Fruit fly (Drosophila melanogaster): ENCODE results near the gene Alr.

Gene Alr

dm6 chrX:19704083-19704482, 44.0 kb upstream of the Alr start, which contains the start of the genes CG14230 and CG14232 (continued):
- TF ChIP-seq Doc3 (GFP tag; IDR thresholded peaks at IDR 0.05; ENCODE audit: partially characterized antibody) (no peak), CG8944 (GFP tag; optimal IDR thresholded peaks at IDR 0.05) (no peak), CG3726 (GFP tag; IDR thresholded peaks at IDR 0.05) (no peak), Max (GFP tag; optimal IDR thresholded peaks at IDR 0.05) (peak; percentile 37), CG13775 (GFP tag; optimal IDR thresholded peaks at IDR 0.05) (no peak), run (tag; optimal IDR thresholded peaks at IDR 0.05) (no peak), Six4 (GFP tag; optimal IDR thresholded peaks at IDR 0.05) (no peak), Atf3 (GFP tag; optimal IDR thresholded peaks at IDR 0.05) (no peak), CG9817 (tag; optimal IDR thresholded peaks at IDR 0.05) (no peak), Nf-YB (GFP tag; optimal IDR thresholded peaks at IDR 0.05) (no peak), cad (GFP tag; optimal IDR thresholded peaks at IDR 0.05) (no peak), Oaz (GFP tag; IDR thresholded peaks at IDR 0.05) (no peak), sens-2 (GFP tag; IDR thresholded peaks at IDR 0.05) (no peak), al (GFP tag; IDR thresholded peaks at IDR 0.05) (no peak), CG15696 (tag; optimal IDR thresholded peaks at IDR 0.05) (no peak), jigr1 (GFP tag; IDR thresholded peaks at IDR 0.05) (no peak), CG16863 (GFP tag; optimal IDR thresholded peaks at IDR 0.05) (no peak), MESR4 (GFP tag; optimal IDR thresholded peaks at IDR 0.05) (peak; percentile 73), sim (GFP tag; IDR thresholded peaks at IDR 0.05) (no peak), CG15514 (GFP tag; optimal IDR thresholded peaks at IDR 0.05) (peak; percentile 41), CG10543 (GFP tag; optimal IDR thresholded peaks at IDR 0.05) (no peak), inv (GFP tag; IDR thresholded peaks at IDR 0.05; ENCODE audit: partially characterized antibody) (no peak), CG2875 (GFP tag; optimal IDR thresholded peaks at IDR 0.05) (no peak), Dip2 (GFP tag; IDR thresholded peaks at IDR 0.05) (no peak), CG2120 (GFP tag; optimal IDR thresholded peaks at IDR 0.05) (peak; percentile 42), CG11456 (GFP tag; IDR thresholded peaks at IDR 0.05) (no peak), Opbp (GFP tag; IDR thresholded peaks at IDR 0.05; ENCODE audit: partially characterized antibody) (no peak), CG12155 (GFP tag; optimal IDR thresholded peaks at IDR 0.05) (no peak), lilli (GFP tag; optimal IDR thresholded peaks at IDR 0.05) (no peak), CG3281 (GFP tag; optimal IDR thresholded peaks at IDR 0.05) (no peak), C15 (GFP tag; IDR thresholded peaks at IDR 0.05) (no peak), caup (GFP tag; optimal IDR thresholded peaks at IDR 0.05; ENCODE audit: severe bottlenecking) (no peak), Lhr (GFP tag; optimal IDR thresholded peaks at IDR 0.05) (peak; percentile 2), pita (GFP tag; optimal IDR thresholded peaks at IDR 0.05) (no peak), CG4854 (GFP tag; optimal IDR thresholded peaks at IDR 0.05) (no peak), Antp (GFP tag; optimal IDR thresholded peaks at IDR 0.05) (no peak), dysf (GFP tag; IDR thresholded peaks at IDR 0.05) (no peak), sens (GFP tag) (peak; percentile 66), ssp (GFP tag; IDR thresholded peaks at IDR 0.05) (no peak), Dad (GFP tag; optimal IDR thresholded peaks at IDR 0.05) (no peak), sisA (GFP tag; IDR thresholded peaks at IDR 0.05) (no peak), gt (GFP tag; IDR thresholded peaks at IDR 0.05) (no peak), nom (GFP tag; optimal IDR thresholded peaks at IDR 0.05) (no peak), esg (GFP tag; conservative IDR thresholded peaks at IDR 0.05) (no peak), grau (tag; optimal IDR thresholded peaks at IDR 0.05) (peak; percentile 17), peb (GFP tag; IDR thresholded peaks at IDR 0.05) (no peak), gfzf (GFP tag; optimal IDR thresholded peaks at IDR 0.05) (peak; percentile 87), Sox100B (GFP tag; optimal IDR thresholded peaks at IDR 0.05) (no peak), CG1024 (GFP tag; IDR thresholded peaks at IDR 0.05) (no peak), zfh1 (GFP tag; IDR thresholded peaks at IDR 0.05) (no peak), CG31441 (GFP tag; IDR thresholded peaks at IDR 0.05) (no peak), Dfd (GFP tag; optimal IDR thresholded peaks at IDR 0.05) (no peak), maf-S (GFP tag; optimal IDR thresholded peaks at IDR 0.05) (no peak)
